Fruit fly (Drosophila melanogaster): ENCODE results near the gene CG32647.

DNA sequence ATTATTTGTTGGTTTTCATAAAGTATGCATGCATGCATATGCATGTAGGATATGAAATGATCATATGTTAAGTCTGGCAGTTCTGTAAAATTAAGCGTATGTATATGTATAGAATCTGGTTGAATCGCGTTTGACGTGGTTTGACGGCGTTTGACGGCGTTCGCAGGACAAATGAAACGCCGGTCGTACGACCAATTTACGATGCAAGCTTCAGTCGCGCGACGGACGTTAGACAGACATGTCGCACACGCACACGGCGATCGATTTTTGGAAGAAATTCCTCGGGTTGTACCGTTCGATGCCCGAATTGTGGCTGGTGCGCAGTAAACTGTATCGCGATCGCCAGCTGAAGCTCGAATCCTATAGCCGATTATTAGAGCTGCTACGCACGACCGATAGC, 39.6 kb downstream of the CG32647 start:
- no peak for TF ChIP-seq CG5204 (GFP tag; optimal IDR thresholded peaks at IDR 0.05)
- TF ChIP-seq toe (GFP tag; optimal IDR thresholded peaks at IDR 0.05) = no peak
- no peak for TF ChIP-seq cnc (optimal IDR thresholded peaks at IDR 0.05)
- no peak for TF ChIP-seq CG11617 (GFP tag; optimal IDR thresholded peaks at IDR 0.05)
- no peak for TF ChIP-seq Clk (GFP tag; optimal IDR thresholded peaks at IDR 0.05)
- TF ChIP-seq CG33017 (tag; optimal IDR thresholded peaks at IDR 0.05) = no peak
- TF ChIP-seq cic (GFP tag; optimal IDR thresholded peaks at IDR 0.05) = no peak
- no peak for TF ChIP-seq kay (GFP tag; ENCODE audit: borderline replicate concordance)
- TF ChIP-seq CG7101 (tag; optimal IDR thresholded peaks at IDR 0.05) = no peak
- TF ChIP-seq CG7045 (GFP tag; optimal IDR thresholded peaks at IDR 0.05) = no peak
- no peak for TF ChIP-seq Hr96 (GFP tag; optimal IDR thresholded peaks at IDR 0.05)
- no peak for TF ChIP-seq CG12768 (GFP tag; optimal IDR thresholded peaks at IDR 0.05)
- TF ChIP-seq tj (GFP tag; optimal IDR thresholded peaks at IDR 0.05) = no peak
- no peak for TF ChIP-seq CG14711 (tag; optimal IDR thresholded peaks at IDR 0.05)
